Fruit fly (Drosophila melanogaster): ENCODE measurements around the gene CG14852.
A peak's percentile ranks its signal among the peaks of the same experiment; 100 is the strongest.

CG14852 gene

DNA sequence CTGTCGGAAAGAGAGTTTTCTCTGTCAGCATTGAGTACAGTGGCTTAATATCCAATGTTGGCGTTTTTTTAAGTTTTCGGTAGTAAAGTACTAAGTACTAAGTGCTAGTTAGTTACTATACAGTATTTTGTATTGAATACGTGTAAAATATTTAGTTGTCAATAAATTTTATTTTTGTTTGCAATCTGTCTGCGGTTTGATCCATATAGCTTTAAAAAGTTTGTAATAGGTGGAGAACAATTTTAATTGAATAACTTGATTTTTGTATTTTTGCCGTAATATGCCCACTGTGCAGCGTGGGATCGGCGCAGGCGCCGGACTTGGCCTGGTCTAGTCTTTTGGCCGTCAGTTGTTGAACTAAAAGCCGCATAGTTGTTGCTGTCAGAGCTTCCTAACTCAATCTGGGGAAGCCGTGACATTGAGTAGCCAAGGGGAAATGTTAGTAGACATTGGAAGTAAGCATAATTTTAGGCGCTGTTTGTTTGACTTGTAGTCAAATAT lies 7.3 kb upstream of the CG14852 start (continued):
- peak; percentile 70 for TF ChIP-seq CG31388 (GFP tag; optimal IDR thresholded peaks at IDR 0.05)
- peak; percentile 57; the same call in 1 of the 2 replicates for TF ChIP-seq Dip2 (GFP tag; IDR thresholded peaks at IDR 0.05)
- TF ChIP-seq Stat92E (GFP tag; optimal IDR thresholded peaks at IDR 0.05), result no peak
- no peak for TF ChIP-seq Elba2 (GFP tag; optimal IDR thresholded peaks at IDR 0.05)
- peak; percentile 84 for TF ChIP-seq CG12155 (GFP tag; optimal IDR thresholded peaks at IDR 0.05)
- peak; percentile 71 for TF ChIP-seq CG17802 (tag; optimal IDR thresholded peaks at IDR 0.05)
- peak; percentile 80 for TF ChIP-seq Myb (GFP tag; optimal IDR thresholded peaks at IDR 0.05)
- no peak for TF ChIP-seq dan (GFP tag; IDR thresholded peaks at IDR 0.05)
- peak; percentile 64; the same call in 1 of the 2 replicates for TF ChIP-seq Doc2 (GFP tag; IDR thresholded peaks at IDR 0.05)
- no peak for TF ChIP-seq sd (tag; optimal IDR thresholded peaks at IDR 0.05)
- peak; percentile 93 for TF ChIP-seq Asciz (GFP tag; optimal IDR thresholded peaks at IDR 0.05)
- peak; percentile 41 for TF ChIP-seq CG2202 (tag; optimal IDR thresholded peaks at IDR 0.05)
- peak; percentile 91 for TF ChIP-seq Ssrp (tag; optimal IDR thresholded peaks at IDR 0.05)
- peak; percentile 64 for TF ChIP-seq Lim3 (GFP tag; IDR thresholded peaks at IDR 0.05)
- TF ChIP-seq ken (GFP tag; IDR thresholded peaks at IDR 0.05), result peak; percentile 90
- peak; percentile 51 for TF ChIP-seq da (GFP tag; optimal IDR thresholded peaks at IDR 0.05)
- TF ChIP-seq CG1647 (GFP tag; optimal IDR thresholded peaks at IDR 0.05), result peak; percentile 80
- peak; percentile 94 for TF ChIP-seq bcd (GFP tag; optimal IDR thresholded peaks at IDR 0.05)
- TF ChIP-seq CG12219 (GFP tag; optimal IDR thresholded peaks at IDR 0.05), result peak; percentile 90
- TF ChIP-seq corto (GFP tag; optimal IDR thresholded peaks at IDR 0.05), result no peak
- TF ChIP-seq Nf-YC (tag; optimal IDR thresholded peaks at IDR 0.05), result peak; percentile 83
- peak; percentile 95 for TF ChIP-seq ATbp (GFP tag; optimal IDR thresholded peaks at IDR 0.05)
- peak; percentile 81 for TF ChIP-seq H15 (GFP tag; IDR thresholded peaks at IDR 0.05)
- TF ChIP-seq Dfd (GFP tag; optimal IDR thresholded peaks at IDR 0.05), result no peak
- TF ChIP-seq Kr (GFP tag; optimal IDR thresholded peaks at IDR 0.05), result no peak
- peak; percentile 23 for TF ChIP-seq MESR4 (GFP tag; optimal IDR thresholded peaks at IDR 0.05)
- peak; percentile 92 for TF ChIP-seq dysf (GFP tag; IDR thresholded peaks at IDR 0.05)
- peak; percentile 84 for TF ChIP-seq az2 (GFP tag; optimal IDR thresholded peaks at IDR 0.05)
- peak; percentile 96 for TF ChIP-seq ewg (GFP tag; optimal IDR thresholded peaks at IDR 0.05)
- TF ChIP-seq CG9876 (GFP tag; optimal IDR thresholded peaks at IDR 0.05), result peak; percentile 69
- TF ChIP-seq CG13123 (GFP tag; optimal IDR thresholded peaks at IDR 0.05), result peak; percentile 57
- peak; percentile 55 for TF ChIP-seq wek (GFP tag; optimal IDR thresholded peaks at IDR 0.05)
- no peak for TF ChIP-seq lov (optimal IDR thresholded peaks at IDR 0.05)
- TF ChIP-seq lov (GFP tag; IDR thresholded peaks at IDR 0.05), result peak; percentile 63; the same call in 1 of the 3 replicates
- peak; percentile 88 for TF ChIP-seq Ada2b (GFP tag; IDR thresholded peaks at IDR 0.05)
- peak; percentile 39 for TF ChIP-seq pros (GFP tag; optimal IDR thresholded peaks at IDR 0.05)
- TF ChIP-seq chn (GFP tag; optimal IDR thresholded peaks at IDR 0.05), result peak; percentile 83
- peak; percentile 65 for TF ChIP-seq Gug (GFP tag; IDR thresholded peaks at IDR 0.05)
- peak; percentile 92 for TF ChIP-seq CG17359 (tag; optimal IDR thresholded peaks at IDR 0.05)
- peak; percentile 90 for TF ChIP-seq row (GFP tag; IDR thresholded peaks at IDR 0.05)
- TF ChIP-seq CG13287 (GFP tag; IDR thresholded peaks at IDR 0.05; ENCODE audit: partially characterized antibody), result no peak
- peak; percentile 84 for TF ChIP-seq eyg (GFP tag; optimal IDR thresholded peaks at IDR 0.05)
- TF ChIP-seq mld (GFP tag; IDR thresholded peaks at IDR 0.05; ENCODE audit: partially characterized antibody), result no peak
- peak; percentile 70 for TF ChIP-seq CG4404 (GFP tag; IDR thresholded peaks at IDR 0.05)
- TF ChIP-seq CG9215 (GFP tag; IDR thresholded peaks at IDR 0.05), result peak; percentile 82
- peak; percentile 73; the same call in 1 of the 2 replicates for TF ChIP-seq peb (GFP tag; IDR thresholded peaks at IDR 0.05)
- TF ChIP-seq gsb-n (tag; optimal IDR thresholded peaks at IDR 0.05), result peak; percentile 84
- TF ChIP-seq CG14860 (GFP tag; IDR thresholded peaks at IDR 0.05; ENCODE audit: partially characterized antibody), result no peak
- TF ChIP-seq CG1603 (tag; optimal IDR thresholded peaks at IDR 0.05), result peak; percentile 69
- TF ChIP-seq vvl (GFP tag; IDR thresholded peaks at IDR 0.05), result peak; percentile 92
- TF ChIP-seq pzg (GFP tag; optimal IDR thresholded peaks at IDR 0.05), result no peak

All from whole organism, embryonic.